Worm (Caenorhabditis elegans) whole organism, L2 larva: ENCODE data around the gene acp-3.

Source experiments
- R02D3.7 ChIP-seq: fragments of 150-350 bp; optimal IDR thresholded peaks from 2 replicates; lab custom pipeline; 2014; ENCODE audit warnings: missing biosample characterization, missing genetic modification characterization
- alr-1 ChIP-seq: fragments of 150-350 bp; optimal IDR thresholded peaks from 2 replicates; lab custom pipeline; 2014; ENCODE audit warnings: missing biosample characterization, missing genetic modification characterization
- aly-2 ChIP-seq: fragments of 150-350 bp; optimal IDR thresholded peaks from 2 replicates; lab custom pipeline; 2014; ENCODE audit warnings: missing biosample characterization, missing genetic modification characterization
- ama-1 ChIP-seq: fragments of 150-350 bp; optimal IDR thresholded peaks from 2 replicates; lab custom pipeline; 2018; ENCODE audit warnings: inconsistent platforms
- ceh-16 ChIP-seq: fragments of 150-350 bp; optimal IDR thresholded peaks from 2 replicates; lab custom pipeline; 2014; ENCODE audit warnings: missing biosample characterization, missing genetic modification characterization
- nhr-11 ChIP-seq: fragments of 150-350 bp; optimal IDR thresholded peaks from 2 replicates; lab custom pipeline; 2014; ENCODE audit warnings: missing biosample characterization, missing genetic modification characterization
- nhr-77 ChIP-seq: fragments of 150-350 bp; optimal IDR thresholded peaks from 2 replicates; lab custom pipeline; 2014; ENCODE audit warnings: missing biosample characterization, missing genetic modification characterization
- snpc-4 ChIP-seq: fragments of 150-350 bp; optimal IDR thresholded peaks from 2 replicates; lab custom pipeline; 2014; ENCODE audit warnings: missing biosample characterization, missing genetic modification characterization
- unc-55 ChIP-seq: fragments of 150-350 bp; sonication (generic microtip); optimal IDR thresholded peaks from 3 replicates; lab custom pipeline; 2014; ENCODE audit warnings: missing biosample characterization, missing genetic modification reagents, missing genetic modification characterization

DNA sequence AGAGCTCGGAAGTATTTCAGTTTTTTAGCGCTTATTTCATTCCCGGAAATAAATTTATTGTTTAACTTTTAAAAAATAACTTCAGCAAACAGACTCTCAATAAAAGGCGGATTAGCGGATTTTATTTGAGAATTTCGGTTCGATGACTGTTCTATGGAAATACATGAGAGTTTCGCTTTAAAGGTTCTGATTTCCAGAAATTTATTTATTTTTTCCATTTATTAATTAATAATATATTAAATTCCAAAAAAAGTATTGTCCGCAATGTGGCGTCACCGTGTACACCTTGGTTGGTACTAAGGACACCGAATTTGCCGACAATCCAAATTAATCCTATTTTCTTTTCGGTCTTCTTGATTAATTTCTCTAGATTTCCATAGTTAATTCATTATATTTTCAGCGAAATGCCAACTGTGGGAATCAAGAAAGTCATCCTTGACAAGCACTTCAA lies 27.5 kb upstream of the acp-3 start, which contains the start of gene fars-3:
- TF ChIP-seq aly-2 (tag; lab: Kevin White, UChicago): no peak
- no peak for TF ChIP-seq unc-55 (GFP tag; lab: Kevin White, UChicago)
- no peak for TF ChIP-seq alr-1
- TF ChIP-seq R02D3.7 (tag; lab: Kevin White, UChicago): no peak
- peak; percentile 26 for TF ChIP-seq ama-1 (lab: Kevin White, UChicago)
- TF ChIP-seq nhr-11 (tag; lab: Kevin White, UChicago): no peak
- no peak for TF ChIP-seq ceh-16
- no peak for TF ChIP-seq snpc-4
- no peak for TF ChIP-seq nhr-77 (tag; lab: Kevin White, UChicago)
